Worm (Caenorhabditis elegans): ENCODE measurements around the gene K08H10.6.

K08H10.6 gene

DNA sequence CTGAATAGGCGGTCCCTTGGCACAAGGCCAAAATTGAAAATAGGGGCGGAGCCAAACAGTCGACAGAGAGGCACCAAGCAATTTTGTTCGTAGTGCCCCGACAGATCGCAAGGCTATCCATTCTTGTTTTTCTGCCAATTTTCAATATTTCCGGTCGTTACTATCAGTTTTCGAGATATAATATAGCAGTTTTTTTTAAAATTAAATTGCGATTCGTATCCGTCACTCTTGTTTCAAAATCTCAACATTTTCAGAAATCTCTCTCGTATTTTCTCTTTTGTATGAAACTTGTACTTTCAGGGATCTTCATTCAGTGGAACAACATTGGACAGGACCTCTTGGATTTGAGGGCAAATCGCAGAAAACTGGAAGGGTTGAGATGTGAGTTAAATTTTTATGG is 41.3 kb upstream of the K08H10.6 start, which contains the start of gene F57A8.1:
Gene F57A8.1 (plus strand): TSS at position 301 of the 400 bp plus-strand sequence.
- no peak for TF ChIP-seq nhr-237 (tag; optimal IDR thresholded peaks at IDR 0.05)
- TF ChIP-seq elt-1 (tag; optimal IDR thresholded peaks at IDR 0.05) = no peak
- no peak for TF ChIP-seq R02D3.7 (tag; optimal IDR thresholded peaks at IDR 0.05)
- TF ChIP-seq ceh-9 (tag; optimal IDR thresholded peaks at IDR 0.05) = no peak

DNA sequence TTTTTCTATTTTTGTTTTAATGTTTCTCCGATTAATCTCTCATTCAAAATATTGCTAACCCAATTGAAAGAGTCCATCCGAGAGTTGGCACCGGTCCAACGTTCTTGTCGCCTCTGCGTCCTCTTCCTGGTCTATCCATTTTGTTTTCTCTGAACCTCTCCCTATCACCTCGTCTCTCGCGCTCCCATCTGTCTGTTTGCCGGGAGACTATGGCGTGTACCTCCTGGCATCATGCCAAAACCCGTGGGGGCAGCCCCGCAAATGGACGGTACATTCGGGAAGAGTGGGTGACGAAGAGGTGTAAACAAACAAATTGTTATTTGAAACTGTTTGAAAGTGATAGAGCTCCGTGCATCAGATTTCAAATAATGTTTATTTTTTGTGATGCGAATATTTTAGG is 40.6 kb upstream of the K08H10.6 start, which contains the start of gene T06E8.2:
Gene T06E8.2 (minus strand): TSS at position 139 of the 400 bp plus-strand sequence.
- TF ChIP-seq unc-39 (tag; optimal IDR thresholded peaks at IDR 0.05) (no peak), snpc-4 (tag; optimal IDR thresholded peaks at IDR 0.05) (peak; percentile 56), pha-4 (tag; optimal IDR thresholded peaks at IDR 0.05) (peak; percentile 91), nhr-23 (tag; optimal IDR thresholded peaks at IDR 0.05) (no peak), lin-39 (tag; optimal IDR thresholded peaks at IDR 0.05) (no peak), nhr-43 (tag; optimal IDR thresholded peaks at IDR 0.05; ENCODE audit: poor library complexity, severe bottlenecking) (peak; percentile 27), lin-15B (tag; optimal IDR thresholded peaks at IDR 0.05) (peak; percentile 6), nfya-1 (tag; optimal IDR thresholded peaks at IDR 0.05; ENCODE audit: insufficient read depth) (peak; percentile 27), hmg-11 (tag; optimal IDR thresholded peaks at IDR 0.05) (peak; percentile 24), elt-1 (tag; optimal IDR thresholded peaks at IDR 0.05) (no peak)

- TF ChIP-seq R02D3.7 (tag; optimal IDR thresholded peaks at IDR 0.05) (no peak), nhr-23 (tag; optimal IDR thresholded peaks at IDR 0.05) (peak; percentile 2)
These were observed 39.9 kb upstream of the K08H10.6 start for ce11 chrV:10035586-10035985.

ce11 chrV:10031384-10032171 is 35.9 kb upstream of the K08H10.6 start:
- TF ChIP-seq pqm-1 (tag; optimal IDR thresholded peaks at IDR 0.05) = peak; percentile 54
- TF ChIP-seq elt-2 (tag; optimal IDR thresholded peaks at IDR 0.05) = peak; percentile 70
- peak; percentile 47 for TF ChIP-seq nfya-1 (tag; optimal IDR thresholded peaks at IDR 0.05; ENCODE audit: insufficient read depth)
- peak; percentile 23 for TF ChIP-seq skn-1 (tag; optimal IDR thresholded peaks at IDR 0.05)
- TF ChIP-seq nhr-77 (tag; optimal IDR thresholded peaks at IDR 0.05) = no peak
- TF ChIP-seq nhr-23 (tag; optimal IDR thresholded peaks at IDR 0.05) = peak; percentile 19
- no peak for TF ChIP-seq egl-27 (tag; optimal IDR thresholded peaks at IDR 0.05)
- no peak for TF ChIP-seq jun-1 (tag; optimal IDR thresholded peaks at IDR 0.05)
- TF ChIP-seq pha-4 (tag; optimal IDR thresholded peaks at IDR 0.05) = peak; percentile 46
- no peak for TF ChIP-seq fkh-10 (GFP tag; optimal IDR thresholded peaks at IDR 0.05)
- no peak for TF ChIP-seq tbx-2 (tag; optimal IDR thresholded peaks at IDR 0.05)
- TF ChIP-seq fos-1 (tag; optimal IDR thresholded peaks at IDR 0.05) = no peak
- TF ChIP-seq elt-3 (tag; optimal IDR thresholded peaks at IDR 0.05) = peak in 1 of 3 experiments; percentile 31

DNA sequence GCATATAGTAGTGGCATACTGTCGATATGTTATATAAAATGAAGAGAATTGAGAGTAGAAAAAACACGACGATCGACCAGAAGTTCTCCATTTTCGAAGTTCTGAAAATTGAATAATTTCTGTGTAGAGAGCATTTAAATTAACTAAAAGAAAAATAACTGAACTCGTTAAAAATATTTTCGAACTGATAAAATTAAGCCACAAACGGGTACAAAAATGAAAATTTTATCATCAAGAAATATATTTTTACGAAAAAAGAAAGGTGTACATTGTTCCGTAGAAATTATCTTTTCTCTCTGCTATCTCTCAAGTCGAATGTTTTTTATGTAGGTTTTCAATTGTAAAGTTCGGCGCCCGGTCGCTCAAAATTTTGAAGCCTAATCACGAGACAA is 35.3 kb upstream of the K08H10.6 start, which contains the start of gene acl-2:
Gene acl-2 (minus strand): TSS at position 101 of the 392 bp plus-strand sequence.
- no peak for TF ChIP-seq nhr-77 (tag; optimal IDR thresholded peaks at IDR 0.05)
- TF ChIP-seq fos-1 (tag; optimal IDR thresholded peaks at IDR 0.05) = no peak
- no peak for TF ChIP-seq nhr-12 (tag; optimal IDR thresholded peaks at IDR 0.05)
- TF ChIP-seq ztf-11 (tag; optimal IDR thresholded peaks at IDR 0.05) = no peak
- TF ChIP-seq nfya-1 (tag; optimal IDR thresholded peaks at IDR 0.05; ENCODE audit: insufficient read depth) = no peak
- no peak for TF ChIP-seq nhr-23 (tag; optimal IDR thresholded peaks at IDR 0.05)
- TF ChIP-seq elt-1 (tag; optimal IDR thresholded peaks at IDR 0.05) = no peak
- TF ChIP-seq ama-1 (optimal IDR thresholded peaks at IDR 0.05) = no peak
- no peak for TF ChIP-seq eor-1 (tag; optimal IDR thresholded peaks at IDR 0.05)
- TF ChIP-seq fkh-2 (tag; optimal IDR thresholded peaks at IDR 0.05) = no peak
- TF ChIP-seq hmg-11 (tag; optimal IDR thresholded peaks at IDR 0.05) = no peak
- no peak for TF ChIP-seq unc-62 (GFP tag; optimal IDR thresholded peaks at IDR 0.05)

- TF ChIP-seq tbx-2 (tag; optimal IDR thresholded peaks at IDR 0.05) (no peak), ceh-16 (tag; optimal IDR thresholded peaks at IDR 0.05) (no peak), mml-1 (tag; optimal IDR thresholded peaks at IDR 0.05) (no peak), snpc-4 (tag; optimal IDR thresholded peaks at IDR 0.05) (no peak), ceh-9 (tag; optimal IDR thresholded peaks at IDR 0.05) (no peak), ZK546.5 (tag; optimal IDR thresholded peaks at IDR 0.05) (no peak), ztf-11 (tag; optimal IDR thresholded peaks at IDR 0.05) (no peak), nfya-1 (tag; optimal IDR thresholded peaks at IDR 0.05; ENCODE audit: insufficient read depth) (no peak), fkh-10 (GFP tag; optimal IDR thresholded peaks at IDR 0.05) (no peak), daf-12 (tag; optimal IDR thresholded peaks at IDR 0.05) (no peak), nhr-12 (tag; optimal IDR thresholded peaks at IDR 0.05) (no peak), pha-4 (tag; optimal IDR thresholded peaks at IDR 0.05) (no peak), elt-1 (tag; optimal IDR thresholded peaks at IDR 0.05) (no peak)
These were observed 27.4 kb upstream of the K08H10.6 start for ce11 chrV:10023062-10023536.
